ENCODE assay signal across 1 fruit fly cellular context in genomic region chr3L:16174778-16175177, dm6.
TF ChIP-seq lines count a peak whose summit lies in the region.

No protein-coding gene starts in this region.

TF ChIP-seq in whole organism, prepupa, 60 proteins besides CTCF, POLR2A, EP300 and RAD21 (continued from another document):
- TF ChIP-seq Gug (GFP tag; IDR thresholded peaks at IDR 0.05; lab: Robert Waterston, UW), result no peak
- no peak for TF ChIP-seq net (GFP tag; optimal IDR thresholded peaks at IDR 0.05; lab: Kevin White, UChicago)
- TF ChIP-seq CG32006 (GFP tag; optimal IDR thresholded peaks at IDR 0.05; lab: Kevin White, UChicago), result peak; percentile 8
- TF ChIP-seq Sox15 (GFP tag; optimal IDR thresholded peaks at IDR 0.05; lab: Kevin White, UChicago), result peak; percentile 25
- TF ChIP-seq Ets96B (tag; optimal IDR thresholded peaks at IDR 0.05; lab: Kevin White, UChicago), result peak; percentile 87
- TF ChIP-seq Hr39 (GFP tag; optimal IDR thresholded peaks at IDR 0.05; lab: Kevin White, UChicago), result peak; percentile 14
- no peak for TF ChIP-seq Sox14 (GFP tag; optimal IDR thresholded peaks at IDR 0.05; lab: Kevin White, UChicago)
- peak; percentile 89 for TF ChIP-seq CG3032 (tag; optimal IDR thresholded peaks at IDR 0.05; lab: Kevin White, UChicago)
- TF ChIP-seq dsx (GFP tag; optimal IDR thresholded peaks at IDR 0.05; lab: Kevin White, UChicago; ENCODE audit: poor library complexity, severe bottlenecking), result peak; percentile 44
- TF ChIP-seq Eip93F (GFP tag; optimal IDR thresholded peaks at IDR 0.05; lab: Kevin White, UChicago), result no peak
- peak; percentile 27 for TF ChIP-seq CG3919 (GFP tag; optimal IDR thresholded peaks at IDR 0.05; lab: Kevin White, UChicago)
- TF ChIP-seq CG6808 (GFP tag; optimal IDR thresholded peaks at IDR 0.05; lab: Kevin White, UChicago), result peak; percentile 71
